Fruit fly (Drosophila melanogaster): Measurements from ENCODE around the gene RFeSP.
A peak's percentile ranks its signal among the peaks of the same experiment; 100 is the strongest.

Gene RFeSP

dm6 chr2L:1634099-1634856 lies 20.3 kb upstream of the RFeSP start (continued):
- peak; percentile 48; the same call in 1 of the 2 replicates for TF ChIP-seq sisA (GFP tag; IDR thresholded peaks at IDR 0.05)
- TF ChIP-seq tup (GFP tag; optimal IDR thresholded peaks at IDR 0.05), result peak; percentile 9
- no peak for TF ChIP-seq run (tag; optimal IDR thresholded peaks at IDR 0.05)
- TF ChIP-seq Myb (GFP tag; optimal IDR thresholded peaks at IDR 0.05), result peak; percentile 69
- peak; percentile 76 for TF ChIP-seq bab2 (GFP tag; optimal IDR thresholded peaks at IDR 0.05)
- TF ChIP-seq CG34376 (GFP tag; optimal IDR thresholded peaks at IDR 0.05), result peak; percentile 80
- TF ChIP-seq her (GFP tag; optimal IDR thresholded peaks at IDR 0.05), result peak; percentile 79
- TF ChIP-seq Lim3 (GFP tag; IDR thresholded peaks at IDR 0.05), result no peak
- peak; percentile 100 for TF ChIP-seq chinmo (GFP tag; IDR thresholded peaks at IDR 0.05; ENCODE audit: partially characterized antibody)
- peak; percentile 26 for TF ChIP-seq CG12236 (GFP tag; optimal IDR thresholded peaks at IDR 0.05)
- no peak for TF ChIP-seq ara (GFP tag; IDR thresholded peaks at IDR 0.05)
- TF ChIP-seq CkIIα-i1 (GFP tag; IDR thresholded peaks at IDR 0.05), result no peak
- TF ChIP-seq CG7745 (tag; optimal IDR thresholded peaks at IDR 0.05), result no peak
- TF ChIP-seq CG6254 (GFP tag; optimal IDR thresholded peaks at IDR 0.05), result no peak
- TF ChIP-seq Dip3 (GFP tag; optimal IDR thresholded peaks at IDR 0.05), result peak; percentile 91
- peak; percentile 58 for TF ChIP-seq CG33213 (GFP tag; optimal IDR thresholded peaks at IDR 0.05)
- TF ChIP-seq Atf-2 (GFP tag; optimal IDR thresholded peaks at IDR 0.05), result peak; percentile 58
- TF ChIP-seq pros (GFP tag; optimal IDR thresholded peaks at IDR 0.05), result no peak
- TF ChIP-seq da (GFP tag; optimal IDR thresholded peaks at IDR 0.05), result no peak
- 0 out of 3 replicates have a peak, but pooled peaks have one; percentile 31 for TF ChIP-seq Mrtf (GFP tag; IDR thresholded peaks at IDR 0.05)
- TF ChIP-seq CG14710 (tag; optimal IDR thresholded peaks at IDR 0.05), result no peak
- TF ChIP-seq Gug (GFP tag; IDR thresholded peaks at IDR 0.05), result peak; percentile 67; the same call in 2 of the 4 replicates
- TF ChIP-seq CG9932 (GFP tag; IDR thresholded peaks at IDR 0.05), result peak; percentile 92
- no peak for TF ChIP-seq Dfd (GFP tag; optimal IDR thresholded peaks at IDR 0.05)
- TF ChIP-seq H2.0 (GFP tag; IDR thresholded peaks at IDR 0.05), result peak; percentile 46; the same call in 1 of the 2 replicates
- TF ChIP-seq lab (GFP tag; optimal IDR thresholded peaks at IDR 0.05), result peak; percentile 93
- TF ChIP-seq CG4328 (GFP tag; optimal IDR thresholded peaks at IDR 0.05), result no peak
- TF ChIP-seq gcm (GFP tag; optimal IDR thresholded peaks at IDR 0.05), result no peak
- TF ChIP-seq CG6175 (GFP tag; IDR thresholded peaks at IDR 0.05), result peak; percentile 70
- TF ChIP-seq al (GFP tag; IDR thresholded peaks at IDR 0.05), result peak; percentile 89
- TF ChIP-seq CG6689 (GFP tag; IDR thresholded peaks at IDR 0.05), result peak; percentile 73
- peak; percentile 41 for TF ChIP-seq CG16863 (GFP tag; optimal IDR thresholded peaks at IDR 0.05)
- peak; percentile 65 for TF ChIP-seq CG7556 (GFP tag; optimal IDR thresholded peaks at IDR 0.05)
- peak; percentile 81 for TF ChIP-seq CoRest (tag; optimal IDR thresholded peaks at IDR 0.05)
- TF ChIP-seq Usf (GFP tag; optimal IDR thresholded peaks at IDR 0.05), result peak; percentile 72
- TF ChIP-seq Xrp1 (GFP tag; IDR thresholded peaks at IDR 0.05), result peak; percentile 61
- peak; percentile 54; the same call in 1 of the 2 replicates for TF ChIP-seq seq (GFP tag; IDR thresholded peaks at IDR 0.05)
- TF ChIP-seq CG1603 (tag; optimal IDR thresholded peaks at IDR 0.05), result peak; percentile 48
- TF ChIP-seq CG11093 (GFP tag; IDR thresholded peaks at IDR 0.05), result peak; percentile 42; the same call in 1 of the 3 replicates
- peak; percentile 46 for TF ChIP-seq CG6854 (GFP tag; optimal IDR thresholded peaks at IDR 0.05)
- peak; percentile 71 for TF ChIP-seq Antp (GFP tag; optimal IDR thresholded peaks at IDR 0.05)
- peak; percentile 71 for TF ChIP-seq Hmx (GFP tag; optimal IDR thresholded peaks at IDR 0.05)
- peak; percentile 71; the same call in 1 of the 2 replicates for TF ChIP-seq ham (GFP tag; IDR thresholded peaks at IDR 0.05)
- no peak for TF ChIP-seq corto (GFP tag; optimal IDR thresholded peaks at IDR 0.05)
- TF ChIP-seq Pdp1 (GFP tag; optimal IDR thresholded peaks at IDR 0.05), result peak; percentile 62 to 80
- TF ChIP-seq emc (GFP tag; optimal IDR thresholded peaks at IDR 0.05), result peak; percentile 59
- TF ChIP-seq Dip2 (GFP tag; IDR thresholded peaks at IDR 0.05), result no peak
- TF ChIP-seq CG2678 (tag; optimal IDR thresholded peaks at IDR 0.05), result peak; percentile 88
- TF ChIP-seq CG10654 (GFP tag; optimal IDR thresholded peaks at IDR 0.05), result peak; percentile 18
- TF ChIP-seq CG8478 (optimal IDR thresholded peaks at IDR 0.05), result no peak

Measured in whole organism, embryonic.